Worm (Caenorhabditis elegans): ENCODE results near the gene flor-1.

Gene flor-1

ce11 chrV:15119517-15119916, at the start of gene flor-1:
flor-1 (minus strand) TSS chrV:15119617.
- TF ChIP-seq unc-62 (GFP tag; optimal IDR thresholded peaks at IDR 0.05) = no peak

- no peak for TF ChIP-seq unc-62 (GFP tag; optimal IDR thresholded peaks at IDR 0.05)
Measured at ce11 chrV:15162697-15163096, 43.3 kb upstream of the flor-1 start, which contains the start of gene srz-11. srz-11 (plus strand) TSS chrV:15163082.

ce11 chrV:15158691-15159090, 39.3 kb upstream of the flor-1 start, which contains the start of gene str-45:
str-45 (plus strand) TSS chrV:15158991.
- no peak for TF ChIP-seq unc-62 (GFP tag; optimal IDR thresholded peaks at IDR 0.05)

- TF ChIP-seq unc-62 (GFP tag; optimal IDR thresholded peaks at IDR 0.05) = no peak
Measured at ce11 chrV:15156504-15156903, 37.1 kb upstream of the flor-1 start.

- TF ChIP-seq unc-62 (GFP tag; optimal IDR thresholded peaks at IDR 0.05) = no peak
Measured at ce11 chrV:15153277-15153676, 33.9 kb upstream of the flor-1 start, which contains the start of gene srh-55. srh-55 (plus strand) TSS chrV:15153577.

ce11 chrV:15152010-15152409, 32.6 kb upstream of the flor-1 start:
- no peak for TF ChIP-seq unc-62 (GFP tag; optimal IDR thresholded peaks at IDR 0.05)

- no peak for TF ChIP-seq unc-62 (GFP tag; optimal IDR thresholded peaks at IDR 0.05)
Measured at ce11 chrV:15150661-15151060, 31.2 kb upstream of the flor-1 start, which contains the start of gene T09F5.2. T09F5.2 (plus strand) TSS chrV:15150961.

ce11 chrV:15150176-15150575, 30.8 kb upstream of the flor-1 start:
- TF ChIP-seq unc-62 (GFP tag; optimal IDR thresholded peaks at IDR 0.05) = no peak

- no peak for TF ChIP-seq unc-62 (GFP tag; optimal IDR thresholded peaks at IDR 0.05)
Measured at ce11 chrV:15148800-15149199, 29.4 kb upstream of the flor-1 start, which contains the start of gene T09F5.1. T09F5.1 (plus strand) TSS chrV:15149100.

ce11 chrV:15147776-15148175, 28.4 kb upstream of the flor-1 start, which contains the start of gene T09F5.20:
T09F5.20 (minus strand) TSS chrV:15147876.
- TF ChIP-seq unc-62 (GFP tag; optimal IDR thresholded peaks at IDR 0.05) = no peak

ce11 chrV:15143798-15144197, 24.4 kb upstream of the flor-1 start, which contains the start of gene K08F9.4:
K08F9.4 (plus strand) TSS chrV:15144019.
- TF ChIP-seq unc-62 (GFP tag; optimal IDR thresholded peaks at IDR 0.05) = no peak

ce11 chrV:15143285-15143684, 23.9 kb upstream of the flor-1 start, which contains the start of gene K08F9.1:
K08F9.1 (minus strand) TSS chrV:15143385.
- no peak for TF ChIP-seq unc-62 (GFP tag; optimal IDR thresholded peaks at IDR 0.05)

- TF ChIP-seq unc-62 (GFP tag; optimal IDR thresholded peaks at IDR 0.05) = no peak
Measured at ce11 chrV:15140247-15140646, 20.8 kb upstream of the flor-1 start, which contains the start of gene K08F9.3. K08F9.3 (plus strand) TSS chrV:15140547.

- TF ChIP-seq unc-62 (GFP tag; optimal IDR thresholded peaks at IDR 0.05) = no peak
Measured at ce11 chrV:15139811-15140210, 20.4 kb upstream of the flor-1 start.

ce11 chrV:15136772-15137171, 17.4 kb upstream of the flor-1 start, which contains the start of gene aipl-1:
aipl-1 (minus strand) TSS chrV:15136801.
- TF ChIP-seq unc-62 (GFP tag; optimal IDR thresholded peaks at IDR 0.05) = no peak

- TF ChIP-seq unc-62 (GFP tag; optimal IDR thresholded peaks at IDR 0.05) = no peak
Measured at ce11 chrV:15133812-15134211, 14.4 kb upstream of the flor-1 start.

ce11 chrV:15132423-15132822, 13.0 kb upstream of the flor-1 start, which contains the start of gene str-171:
str-171 (minus strand) TSS chrV:15132523.
- TF ChIP-seq unc-62 (GFP tag; optimal IDR thresholded peaks at IDR 0.05) = no peak

ce11 chrV:15127955-15128354, 8.5 kb upstream of the flor-1 start, which contains the start of gene srr-7:
srr-7 (plus strand) TSS chrV:15128255.
- TF ChIP-seq unc-62 (GFP tag; optimal IDR thresholded peaks at IDR 0.05) = no peak
